Worm (Caenorhabditis elegans): Measurements from ENCODE around the gene Y41E3.19.

DNA sequence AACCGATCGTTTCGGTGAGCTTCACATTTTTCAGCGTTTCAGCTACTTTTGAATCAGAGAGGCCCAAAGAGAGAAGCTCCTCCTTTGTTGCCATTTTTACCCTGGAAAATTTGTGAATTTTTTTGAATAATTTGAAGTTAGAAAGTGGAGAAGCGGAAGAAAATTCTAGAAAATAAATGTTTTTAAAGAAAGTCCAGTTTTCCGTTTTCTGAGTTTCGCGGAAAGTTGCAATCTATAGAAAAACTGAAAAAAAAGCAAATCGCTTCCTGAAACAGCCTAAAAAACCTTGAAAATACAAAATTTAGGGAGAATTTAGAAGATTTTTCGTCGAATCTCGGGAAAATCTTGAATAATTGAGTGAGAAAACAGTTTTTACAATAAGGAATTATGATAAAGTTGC is 42.8 kb upstream of the Y41E3.19 start, which contains the start of gene qars-1:
- no peak for TF ChIP-seq flt-1 (GFP tag; IDR thresholded peaks at IDR 0.05)
- no peak for TF ChIP-seq ztf-29 (GFP tag; IDR thresholded peaks at IDR 0.05)
- no peak for TF ChIP-seq T22C8.4 (GFP tag; IDR thresholded peaks at IDR 0.05)
- no peak for TF ChIP-seq ztf-23 (GFP tag; IDR thresholded peaks at IDR 0.05)
- TF ChIP-seq ref-1 (GFP tag; conservative IDR thresholded peaks at IDR 0.05) = no peak
- TF ChIP-seq tab-1 (GFP tag; IDR thresholded peaks at IDR 0.05) = no peak
